Fruit fly (Drosophila melanogaster) whole organism, adult: ENCODE measurements around the gene CG34278.

Experiments used
- CG12768 ChIP-seq: fragments of 200-800 bp; sonication (Bioruptor generic); optimal IDR thresholded peaks from 2 replicates; lab custom pipeline; 2017; ENCODE audit warnings: missing biosample characterization, missing genetic modification characterization, mild to moderate bottlenecking, moderate library complexity, missing genetic modification reagents
- CG1620 ChIP-seq: fragments of 200-800 bp; sonication (Bioruptor generic); optimal IDR thresholded peaks from 2 replicates; lab custom pipeline; 2016; ENCODE audit warnings: missing biosample characterization, missing genetic modification characterization
- CG33017 ChIP-seq: fragments of 200-800 bp; sonication (Bioruptor generic); optimal IDR thresholded peaks from 2 replicates; lab custom pipeline; 2018; ENCODE audit warnings: missing biosample characterization, mild to moderate bottlenecking, missing genetic modification characterization, moderate library complexity
- CG7101 ChIP-seq: fragments of 200-800 bp; sonication (Bioruptor generic); optimal IDR thresholded peaks from 2 replicates; lab custom pipeline; 2018; ENCODE audit warnings: missing biosample characterization, mild to moderate bottlenecking, missing genetic modification characterization, moderate library complexity
- Clk ChIP-seq: fragments of 200-800 bp; sonication (Bioruptor generic); optimal IDR thresholded peaks from 2 replicates; lab custom pipeline; 2017; ENCODE audit warnings: missing biosample characterization, missing genetic modification characterization
- Crg-1 ChIP-seq: fragments of 200-800 bp; sonication (Bioruptor generic); optimal IDR thresholded peaks from 2 replicates; lab custom pipeline; 2016; ENCODE audit warnings: missing biosample characterization, missing genetic modification characterization
- kay ChIP-seq: fragments of 200-800 bp; sonication (Bioruptor generic); peaks from one replicate; lab custom pipeline; 2016; ENCODE audit warnings: missing biosample characterization, missing genetic modification characterization, borderline replicate concordance
- ovo ChIP-seq: fragments of 200-800 bp; sonication (Bioruptor generic); optimal IDR thresholded peaks from 2 replicates; lab custom pipeline; 2016; ENCODE audit warnings: missing biosample characterization, missing genetic modification characterization
- tj ChIP-seq: fragments of 200-800 bp; sonication (Bioruptor generic); optimal IDR thresholded peaks from 3 replicates; lab custom pipeline; 2017; ENCODE audit warnings: missing biosample characterization, mild to moderate bottlenecking, missing genetic modification characterization, moderate library complexity

DNA sequence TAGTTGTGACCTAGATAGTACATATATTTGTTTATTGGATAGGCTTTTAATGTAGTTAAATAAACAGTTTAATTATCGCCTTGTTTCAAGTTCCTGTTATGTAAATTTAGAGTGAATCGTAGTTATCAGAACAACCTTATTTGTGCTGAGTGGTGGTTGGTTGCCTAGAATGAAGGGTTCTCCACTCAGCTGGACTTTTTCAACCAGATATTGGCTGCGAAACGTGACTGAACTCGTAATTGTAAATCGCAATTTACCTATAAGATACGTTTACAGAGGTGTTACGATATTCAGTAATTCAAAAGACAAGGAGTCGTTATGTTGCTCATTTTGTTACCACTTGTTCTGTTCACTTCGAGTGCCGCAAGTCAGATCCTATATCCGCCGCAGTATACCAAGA is 17.3 kb downstream of the CG34278 start, which contains the start of gene CG5255:
- TF ChIP-seq Clk (GFP tag; lab: Kevin White, UChicago): no peak
- TF ChIP-seq kay (GFP tag; lab: Kevin White, UChicago): no peak
- TF ChIP-seq ovo: no peak
- TF ChIP-seq tj (GFP tag; lab: Kevin White, UChicago): no peak
- no peak for TF ChIP-seq Crg-1 (GFP tag; lab: Kevin White, UChicago)
- no peak for TF ChIP-seq CG33017 (tag; lab: Kevin White, UChicago)
- no peak for TF ChIP-seq CG12768
- TF ChIP-seq CG1620 (GFP tag; lab: Kevin White, UChicago): no peak
- no peak for TF ChIP-seq CG7101 (tag; lab: Kevin White, UChicago)
